Worm (Caenorhabditis elegans): ENCODE data around the gene Y57G11C.499.

DNA sequence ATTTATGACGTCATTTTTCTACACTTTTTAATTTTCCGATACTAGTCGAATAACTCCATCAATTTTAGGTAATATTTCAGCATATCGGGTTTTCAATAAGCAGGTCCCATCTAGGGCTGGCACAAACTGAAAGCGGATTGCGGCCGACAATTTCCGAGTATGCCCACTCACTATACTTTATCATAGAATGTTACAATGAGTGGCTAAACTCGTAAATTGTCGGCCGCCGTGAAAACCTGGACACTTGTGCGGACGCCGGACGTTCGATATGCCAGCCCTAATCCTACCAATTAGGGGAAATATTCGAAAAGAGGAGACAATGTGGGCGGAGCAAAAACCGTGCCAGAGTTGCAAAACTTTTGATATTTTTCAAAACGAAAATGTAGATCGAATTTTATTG is 4.9 kb upstream of the Y57G11C.499 start:
- TF ChIP-seq cog-1 (tag; optimal IDR thresholded peaks at IDR 0.05) (no peak), ztf-29 (GFP tag; IDR thresholded peaks at IDR 0.05) (no peak)
